Worm (Caenorhabditis elegans) whole organism, L1 larva: Measurements from ENCODE around the gene thn-5.
A peak's percentile ranks its signal among the peaks of the same experiment; 100 is the strongest.

Experiments
- C16A3.4 ChIP-seq: fragments of 150-350 bp; optimal IDR thresholded peaks from 2 replicates; lab custom pipeline; 2014; ENCODE audit warnings: missing biosample characterization, missing genetic modification characterization
- C34B4.2 ChIP-seq: sonication (generic microtip); optimal IDR thresholded peaks from 2 replicates; lab custom pipeline; 2017; ENCODE audit warnings: mild to moderate bottlenecking, missing genetic modification characterization, missing compliant biosample characterization
- aha-1 ChIP-seq: fragments of 150-350 bp; optimal IDR thresholded peaks from 2 replicates; lab custom pipeline; 2014; ENCODE audit warnings: missing biosample characterization, missing genetic modification characterization
- alr-1 ChIP-seq: fragments of 200-800 bp; sonication (Bioruptor generic); optimal IDR thresholded peaks from 2 replicates; lab custom pipeline; 2018; ENCODE audit warnings: borderline replicate concordance, mild to moderate bottlenecking, missing genetic modification characterization, missing compliant biosample characterization
- blmp-1 ChIP-seq: fragments of 150-350 bp; optimal IDR thresholded peaks from 2 replicates; lab custom pipeline; 2014; ENCODE audit warnings: missing biosample characterization, missing genetic modification characterization
- ceh-8 ChIP-seq: fragments of 200-800 bp; sonication (Bioruptor generic); optimal IDR thresholded peaks from 2 replicates; lab custom pipeline; 2018; ENCODE audit warnings: mild to moderate bottlenecking, missing genetic modification characterization, moderate library complexity, missing compliant biosample characterization
- ceh-82 ChIP-seq, 3 experiments: fragments of 150-350 bp in 1 of 3; sonication (generic microtip) in 2 of 3; optimal IDR thresholded peaks; 2 replicates each; lab custom pipeline; 2014 to 2017; ENCODE audit warnings: missing biosample characterization in 3 of 3, missing genetic modification characterization in 3 of 3
- ceh-88 ChIP-seq: fragments of 200-800 bp; sonication (Bioruptor generic); IDR thresholded peaks from 2 replicates; pipeline ENCODE4 v1.3.6; 2022; ENCODE audit warnings: missing genetic modification characterization, missing compliant biosample characterization
- ces-1 ChIP-seq: fragments of 150-350 bp; optimal IDR thresholded peaks from 2 replicates; lab custom pipeline; 2014; ENCODE audit warnings: missing biosample characterization, missing genetic modification reagents, missing genetic modification characterization
- efl-1 ChIP-seq, 4 experiments: fragments of 150-350 bp; optimal IDR thresholded peaks in 3 of 4; peaks in 1 of 4; 1 replicate in 1 of 4; 2 replicates in 3 of 4; lab custom pipeline; 2014; ENCODE audit warnings: missing biosample characterization in 2 of 4, missing genetic modification characterization in 2 of 4, missing genetic modification reagents in 2 of 4
- egl-27 ChIP-seq, 2 experiments: fragments of 150-350 bp in 1 of 2; sonication (generic microtip); optimal IDR thresholded peaks; 3 replicates each; lab custom pipeline; 2017 to 2018; ENCODE audit warnings: missing biosample characterization in 2 of 2, missing genetic modification characterization in 2 of 2, missing genetic modification reagents in 2 of 2
- elt-2 ChIP-seq: sonication (generic microtip); optimal IDR thresholded peaks from 2 replicates; lab custom pipeline; 2016; ENCODE audit warnings: missing genetic modification characterization, mild to moderate bottlenecking, inconsistent platforms, missing compliant biosample characterization, missing genetic modification reagents
- elt-3 ChIP-seq, 6 experiments: fragments of 150-350 bp in 1 of 6; sonication (generic microtip); optimal IDR thresholded peaks; 2 replicates each; lab custom pipeline; 2017 to 2018; ENCODE audit warnings: missing biosample characterization in 6 of 6, missing genetic modification characterization in 6 of 6, inconsistent platforms in 1 of 6
- fkh-8 ChIP-seq: sonication (generic microtip); optimal IDR thresholded peaks from 2 replicates; lab custom pipeline; 2016; ENCODE audit warnings: mild to moderate bottlenecking, missing genetic modification characterization, missing compliant biosample characterization
- fos-1 ChIP-seq: fragments of 150-350 bp; optimal IDR thresholded peaks from 2 replicates; lab custom pipeline; 2014; ENCODE audit warnings: missing biosample characterization, missing genetic modification characterization
- hpl-2 ChIP-seq: fragments of 150-350 bp; optimal IDR thresholded peaks from 2 replicates; lab custom pipeline; 2014; ENCODE audit warnings: missing biosample characterization, missing genetic modification reagents, missing genetic modification characterization
- jun-1 ChIP-seq: fragments of 150-350 bp; optimal IDR thresholded peaks from 2 replicates; lab custom pipeline; 2014; ENCODE audit warnings: missing biosample characterization, missing genetic modification reagents, missing genetic modification characterization
- lin-13 ChIP-seq: fragments of 150-350 bp; optimal IDR thresholded peaks from 2 replicates; lab custom pipeline; 2014; ENCODE audit warnings: missing biosample characterization, missing genetic modification reagents, missing genetic modification characterization
- lin-14 ChIP-seq: fragments of 200-800 bp; sonication (Bioruptor generic); optimal IDR thresholded peaks from 2 replicates; lab custom pipeline; 2018; ENCODE audit warnings: mild to moderate bottlenecking, missing genetic modification characterization, moderate library complexity, missing compliant biosample characterization
- lin-35 ChIP-seq, 2 experiments: fragments of 150-350 bp; optimal IDR thresholded peaks; 2 replicates each; lab custom pipeline; 2014; ENCODE audit warnings: missing biosample characterization in 2 of 2, missing genetic modification characterization in 2 of 2, missing genetic modification reagents in 2 of 2
- lin-39 ChIP-seq: fragments of 150-350 bp; optimal IDR thresholded peaks from 2 replicates; lab custom pipeline; 2014; ENCODE audit warnings: missing biosample characterization, missing genetic modification reagents, missing genetic modification characterization
- lir-3 ChIP-seq: sonication (generic microtip); optimal IDR thresholded peaks from 2 replicates; lab custom pipeline; 2016; ENCODE audit warnings: mild to moderate bottlenecking, missing genetic modification characterization, moderate library complexity, missing compliant biosample characterization; ENCODE audit not compliant: poor library complexity
- mdl-1 ChIP-seq, 2 experiments: fragments of 150-350 bp; optimal IDR thresholded peaks; 2 replicates each; lab custom pipeline; 2014 to 2017; ENCODE audit warnings: missing biosample characterization in 2 of 2, missing genetic modification characterization in 2 of 2, inconsistent platforms in 1 of 2
- mep-1 ChIP-seq: fragments of 150-350 bp; optimal IDR thresholded peaks from 2 replicates; lab custom pipeline; 2014; ENCODE audit warnings: missing biosample characterization, missing genetic modification characterization
- nhr-19 ChIP-seq: fragments of 200-800 bp; sonication (Bioruptor generic); conservative IDR thresholded peaks from 2 replicates; pipeline ENCODE4 v1.3.6; 2022; ENCODE audit warnings: missing genetic modification characterization, missing compliant biosample characterization
- nhr-20 ChIP-seq: sonication (generic microtip); optimal IDR thresholded peaks from 2 replicates; lab custom pipeline; 2016; ENCODE audit warnings: mild to moderate bottlenecking, missing genetic modification characterization, missing compliant biosample characterization
- nhr-84 ChIP-seq: sonication (generic microtip); optimal IDR thresholded peaks from 2 replicates; lab custom pipeline; 2017; ENCODE audit warnings: missing biosample characterization, missing genetic modification characterization
- nhr-90 ChIP-seq: sonication (generic microtip); optimal IDR thresholded peaks from 2 replicates; lab custom pipeline; 2016; ENCODE audit warnings: mild to moderate bottlenecking, missing genetic modification characterization, missing compliant biosample characterization; ENCODE audit not compliant: poor library complexity
- pag-3 ChIP-seq: sonication (generic microtip); optimal IDR thresholded peaks from 2 replicates; lab custom pipeline; 2017; ENCODE audit warnings: missing genetic modification characterization, mild to moderate bottlenecking, missing compliant biosample characterization, antibody characterized with exemption, borderline replicate concordance; ENCODE audit not compliant: insufficient read depth
- vab-15 ChIP-seq: sonication (generic microtip); optimal IDR thresholded peaks from 2 replicates; lab custom pipeline; 2017; ENCODE audit warnings: missing genotype, mild to moderate bottlenecking, missing genetic modification characterization, missing compliant biosample characterization
- zip-4 ChIP-seq: fragments of 200-800 bp; sonication (Bioruptor generic); optimal IDR thresholded peaks from 2 replicates; lab custom pipeline; 2018; ENCODE audit warnings: mild to moderate bottlenecking, missing genetic modification characterization, moderate library complexity, missing compliant biosample characterization
- ztf-11 ChIP-seq, 2 experiments: sonication (generic microtip); optimal IDR thresholded peaks; 2 replicates each; lab custom pipeline; 2016 to 2017; ENCODE audit warnings: missing genetic modification characterization in 2 of 2, missing biosample characterization in 1 of 2, missing compliant biosample characterization in 1 of 2

thn-5 gene

DNA sequence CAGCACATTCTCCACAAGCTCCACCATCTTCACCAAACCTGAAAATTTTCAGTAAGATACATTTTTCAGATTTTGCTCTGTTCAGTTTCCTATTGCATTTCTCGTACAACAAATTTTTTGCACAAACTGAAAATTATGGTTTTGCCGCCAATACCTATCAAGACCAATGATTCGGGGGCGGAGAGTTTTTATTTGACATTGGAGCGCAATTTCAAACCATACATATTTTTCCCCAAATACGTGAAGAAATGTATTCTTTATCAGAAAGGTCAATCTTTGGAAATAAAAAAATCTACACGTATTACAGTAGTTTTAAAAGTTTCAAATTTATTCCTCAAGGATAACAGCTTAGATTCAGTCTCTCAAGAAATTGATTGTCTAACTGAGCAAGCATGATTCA, 35.8 kb downstream of the thn-5 start, which contains the start of gene F36H12.5:
Gene F36H12.5, plus strand, starts transcription at position 301 of the 400 bp plus-strand sequence.
- TF ChIP-seq aha-1 (tag; lab: Kevin White, UChicago): no peak
- TF ChIP-seq fkh-8: no peak
- TF ChIP-seq alr-1: no peak

DNA sequence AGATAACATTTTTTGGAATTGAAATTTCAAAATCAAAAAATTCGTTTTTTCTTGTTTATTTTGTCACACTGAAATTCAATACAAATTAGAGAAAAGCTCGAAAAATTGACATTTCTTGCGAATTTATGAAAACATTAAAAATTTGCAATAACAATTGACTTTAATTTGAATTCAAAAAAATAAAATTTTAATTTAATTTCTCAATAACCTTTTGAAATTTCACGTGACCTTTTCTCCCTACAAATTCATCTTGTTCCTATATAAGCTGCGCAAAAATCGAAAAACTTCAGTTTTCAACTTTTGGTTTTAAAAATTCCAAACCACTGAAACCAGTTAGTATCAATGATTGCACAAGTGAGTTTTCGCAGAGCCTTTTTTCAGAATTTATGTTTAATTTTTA, 38.2 kb downstream of the thn-5 start, which contains the start of gene F36H12.4:
Gene F36H12.4, plus strand, starts transcription at position 301 of the 400 bp plus-strand sequence.
- TF ChIP-seq efl-1 (optimal IDR thresholded peaks at IDR 0.05; lab: Kevin White, UChicago): no peak
- peak in 1 of 2 experiments; percentile 74 for TF ChIP-seq efl-1 (GFP tag; optimal IDR thresholded peaks at IDR 0.05 in 1 of 2; lab: Kevin White, UChicago)
- no peak for TF ChIP-seq nhr-19
- TF ChIP-seq, all 84 proteins: peak for 1

ce11 chrIV:5272518-5272917, 41.9 kb downstream of the thn-5 start, which contains the start of gene F36H12.3:
TSS of gene F36H12.3 (plus strand) at chrIV:5272818.
- TF ChIP-seq lin-35 (GFP tag; optimal IDR thresholded peaks at IDR 0.05; lab: Kevin White, UChicago) (no peak), lin-13 (GFP tag; lab: Kevin White, UChicago) (no peak), ces-1 (GFP tag; lab: Kevin White, UChicago) (no peak)

- no peak for TF ChIP-seq lin-35 (GFP tag; optimal IDR thresholded peaks at IDR 0.05; lab: Kevin White, UChicago)
- no peak for TF ChIP-seq mdl-1 (tag; optimal IDR thresholded peaks at IDR 0.05; lab: Kevin White, UChicago)
- TF ChIP-seq elt-3 (tag; optimal IDR thresholded peaks at IDR 0.05; lab: Kevin White, UChicago): no peak
- no peak for TF ChIP-seq aha-1 (tag; lab: Kevin White, UChicago)
- no peak for TF ChIP-seq ceh-82 (tag; optimal IDR thresholded peaks at IDR 0.05; lab: Kevin White, UChicago)
These were observed 42.8 kb downstream of the thn-5 start for ce11 chrIV:5273385-5273784.

- TF ChIP-seq lin-14 (GFP tag; lab: Kevin White, UChicago) (no peak), efl-1 (optimal IDR thresholded peaks at IDR 0.05; lab: Kevin White, UChicago) (no peak), efl-1 (GFP tag; optimal IDR thresholded peaks at IDR 0.05 in 1 of 2; lab: Kevin White, UChicago) (no peak), ceh-88 (no peak), vab-15 (tag; lab: Kevin White, UChicago) (no peak), ztf-11 (tag; optimal IDR thresholded peaks at IDR 0.05; lab: Kevin White, UChicago) (no peak), fos-1 (tag; lab: Kevin White, UChicago) (no peak), pag-3 (no peak), ceh-8 (GFP tag; lab: Kevin White, UChicago) (no peak)
These were observed 43.5 kb downstream of the thn-5 start, which contains the start of gene slfl-4 for ce11 chrIV:5274123-5274581. TSS of gene slfl-4 (plus strand) at chrIV:5274531.

DNA sequence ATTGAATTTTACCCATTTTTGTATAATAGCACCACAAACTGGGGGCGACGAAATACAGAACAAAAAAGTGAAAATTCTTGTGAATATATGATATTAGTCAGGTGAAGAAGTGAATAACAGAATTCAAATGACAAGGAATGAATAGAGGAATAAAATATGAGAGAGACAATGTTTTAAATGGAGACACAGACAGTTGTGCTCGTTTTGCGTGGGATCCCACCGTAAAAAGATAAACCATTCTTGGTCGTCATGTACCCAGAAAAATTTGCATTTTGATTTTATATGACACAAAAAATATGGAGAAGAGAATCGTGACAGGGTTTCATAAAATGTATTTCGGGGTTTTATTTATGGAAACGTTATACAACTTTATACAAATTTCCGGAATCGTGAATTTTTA, 47.1 kb downstream of the thn-5 start, which contains the start of gene F36H12.17:
Gene F36H12.17, minus strand, starts transcription at position 101 of the 400 bp plus-strand sequence.
- no peak for TF ChIP-seq C16A3.4
- no peak for TF ChIP-seq nhr-90 (tag; lab: Kevin White, UChicago)
- TF ChIP-seq blmp-1 (tag; lab: Kevin White, UChicago): no peak
- no peak for TF ChIP-seq elt-2
- no peak for TF ChIP-seq lir-3 (tag; lab: Kevin White, UChicago)
- TF ChIP-seq zip-4 (GFP tag; lab: Kevin White, UChicago): no peak
- TF ChIP-seq ces-1 (GFP tag; lab: Kevin White, UChicago): no peak
- no peak for TF ChIP-seq nhr-84 (tag; lab: Kevin White, UChicago)
- TF ChIP-seq mep-1 (tag; lab: Kevin White, UChicago): no peak
- no peak for TF ChIP-seq pag-3
- TF ChIP-seq efl-1 (optimal IDR thresholded peaks at IDR 0.05; lab: Kevin White, UChicago): no peak
- TF ChIP-seq efl-1 (GFP tag; optimal IDR thresholded peaks at IDR 0.05 in 1 of 2; lab: Kevin White, UChicago): no peak
- TF ChIP-seq lin-39 (tag; lab: Kevin White, UChicago): no peak
- no peak for TF ChIP-seq hpl-2 (GFP tag; lab: Kevin White, UChicago)
- no peak for TF ChIP-seq egl-27 (tag; optimal IDR thresholded peaks at IDR 0.05; lab: Kevin White, UChicago)
- TF ChIP-seq jun-1: no peak
- no peak for TF ChIP-seq C34B4.2
- no peak for TF ChIP-seq ceh-88
- no peak for TF ChIP-seq nhr-20 (tag; lab: Kevin White, UChicago)
